Worm (Caenorhabditis elegans) whole organism, L4 larva: Measurements from ENCODE around the gene Y54G2A.37.

ENCODE experiments used
- D1046.2 ChIP-seq: fragments of 200-800 bp; sonication (Bioruptor generic); IDR thresholded peaks from 2 replicates; pipeline ENCODE4 v1.3.6; 2022; ENCODE audit warnings: missing genetic modification characterization, missing compliant biosample characterization
- F26F4.8 ChIP-seq: fragments of 200-800 bp; sonication (Bioruptor generic); conservative IDR thresholded peaks from 2 replicates; pipeline ENCODE4 v1.3.6; 2022; ENCODE audit warnings: missing genetic modification characterization, missing compliant biosample characterization
- T26A8.4 ChIP-seq: fragments of 200-800 bp; sonication (Bioruptor generic); IDR thresholded peaks from 2 replicates; pipeline ENCODE4 v1.3.6; 2022; ENCODE audit warnings: missing genetic modification characterization, missing compliant biosample characterization
- Y5F2A.4 ChIP-seq: fragments of 200-800 bp; sonication (Bioruptor generic); optimal IDR thresholded peaks from 2 replicates; lab custom pipeline; 2018; ENCODE audit warnings: mild to moderate bottlenecking, missing genetic modification characterization, missing compliant biosample characterization
- Y75B8A.6 ChIP-seq: fragments of 200-800 bp; sonication (Bioruptor generic); IDR thresholded peaks from 2 replicates; pipeline ENCODE4 v1.3.6; 2022; ENCODE audit warnings: missing genetic modification reagents, missing genetic modification characterization, missing compliant biosample characterization
- aha-1 ChIP-seq: fragments of 150-350 bp; peaks from one replicate; lab custom pipeline; 2014; ENCODE audit warnings: missing biosample characterization, missing genetic modification characterization
- ama-1 ChIP-seq: fragments of 150-350 bp; optimal IDR thresholded peaks from 2 replicates; lab custom pipeline; 2014; ENCODE audit warnings: inconsistent platforms, mixed read lengths
- arid-1 ChIP-seq: fragments of 200-800 bp; sonication (Bioruptor generic); conservative IDR thresholded peaks from 2 replicates; pipeline ENCODE4 v1.3.6; 2022; ENCODE audit warnings: missing genetic modification reagents, missing genetic modification characterization, missing compliant biosample characterization
- attf-4 ChIP-seq: sonication (generic microtip); optimal IDR thresholded peaks from 3 replicates; lab custom pipeline; 2017; ENCODE audit warnings: missing biosample characterization, missing genetic modification characterization
- ceh-32 ChIP-seq: sonication (generic microtip); optimal IDR thresholded peaks from 2 replicates; lab custom pipeline; 2016; ENCODE audit warnings: mild to moderate bottlenecking, missing genetic modification characterization, missing compliant biosample characterization; ENCODE audit not compliant: poor library complexity
- ces-1 ChIP-seq: fragments of 150-350 bp; sonication (generic microtip); optimal IDR thresholded peaks from 4 replicates; lab custom pipeline; 2014; ENCODE audit warnings: missing biosample characterization, missing genetic modification reagents, missing genetic modification characterization
- ctbp-1 ChIP-seq: fragments of 200-800 bp; sonication (Bioruptor generic); IDR thresholded peaks from 2 replicates; pipeline ENCODE4 v1.3.6; 2022; ENCODE audit warnings: missing genetic modification reagents, missing genetic modification characterization, missing compliant biosample characterization
- daf-12 ChIP-seq: fragments of 150-350 bp; optimal IDR thresholded peaks from 2 replicates; lab custom pipeline; 2014; ENCODE audit warnings: missing biosample characterization, missing genetic modification reagents, missing genetic modification characterization
- daf-16 ChIP-seq, 3 experiments: sonication (generic microtip); optimal IDR thresholded peaks; 2 replicates each; lab custom pipeline; 2016 to 2017; ENCODE audit warnings: missing genetic modification characterization in 3 of 3, missing genetic modification reagents in 3 of 3, mild to moderate bottlenecking in 2 of 3, missing compliant biosample characterization in 2 of 3, missing biosample characterization in 1 of 3, moderate library complexity in 1 of 3
- daf-19 ChIP-seq: fragments of 200-800 bp; sonication (Bioruptor generic); conservative IDR thresholded peaks from 2 replicates; pipeline ENCODE4 v1.3.6; 2022; ENCODE audit warnings: missing genetic modification characterization, missing compliant biosample characterization
- dmd-6 ChIP-seq: fragments of 200-800 bp; sonication (Bioruptor generic); IDR thresholded peaks from 2 replicates; pipeline ENCODE4 v1.3.6; 2022; ENCODE audit warnings: missing genetic modification reagents, missing genetic modification characterization, missing compliant biosample characterization
- dmd-8 ChIP-seq: fragments of 200-800 bp; sonication (Bioruptor generic); IDR thresholded peaks from 2 replicates; pipeline ENCODE4 v1.3.6; 2022; ENCODE audit warnings: missing genetic modification characterization, missing compliant biosample characterization
- dmd-9 ChIP-seq: fragments of 200-800 bp; sonication (Bioruptor generic); IDR thresholded peaks from 2 replicates; pipeline ENCODE4 v1.3.6; 2022; ENCODE audit warnings: missing genetic modification reagents, missing genetic modification characterization, missing compliant biosample characterization
- duxl-1 ChIP-seq: sonication (generic microtip); optimal IDR thresholded peaks from 2 replicates; lab custom pipeline; 2016; ENCODE audit warnings: mild to moderate bottlenecking, missing genetic modification characterization, moderate library complexity, missing compliant biosample characterization; ENCODE audit not compliant: poor library complexity
- egl-43 ChIP-seq: fragments of 200-800 bp; sonication (Bioruptor generic); IDR thresholded peaks from 2 replicates; pipeline ENCODE4 v1.3.6; 2022; ENCODE audit warnings: missing genetic modification reagents, missing genetic modification characterization, missing compliant biosample characterization
- gei-8 ChIP-seq: fragments of 200-800 bp; sonication (Bioruptor generic); optimal IDR thresholded peaks from 2 replicates; lab custom pipeline; 2018; ENCODE audit warnings: mild to moderate bottlenecking, missing genetic modification characterization, missing compliant biosample characterization
- hlh-11 ChIP-seq: fragments of 200-800 bp; sonication (Bioruptor generic); optimal IDR thresholded peaks from 2 replicates; lab custom pipeline; 2018; ENCODE audit warnings: mild to moderate bottlenecking, missing genetic modification characterization, missing compliant biosample characterization
- lin-13 ChIP-seq: fragments of 150-350 bp; optimal IDR thresholded peaks from 2 replicates; lab custom pipeline; 2014; ENCODE audit warnings: missing biosample characterization, missing genetic modification reagents, missing genetic modification characterization
- lin-29 ChIP-seq: fragments of 200-800 bp; sonication (Bioruptor generic); IDR thresholded peaks from 2 replicates; pipeline ENCODE4 v1.3.6; 2022; ENCODE audit warnings: missing genetic modification reagents, missing genetic modification characterization, missing compliant biosample characterization
- lin-38 ChIP-seq: fragments of 200-800 bp; sonication (Bioruptor generic); IDR thresholded peaks from 2 replicates; pipeline ENCODE4 v1.3.6; 2022; ENCODE audit warnings: missing genetic modification reagents, missing genetic modification characterization, missing compliant biosample characterization
- lsy-2 ChIP-seq, 2 experiments: fragments of 150-350 bp in 1 of 2; sonication (generic microtip) in 1 of 2; optimal IDR thresholded peaks; 2 replicates each; lab custom pipeline; 2014 to 2017; ENCODE audit warnings: missing biosample characterization in 2 of 2, missing genetic modification characterization in 2 of 2
- madf-5 ChIP-seq, 2 experiments: fragments of 200-800 bp; sonication (Bioruptor generic); IDR thresholded peaks; 2 replicates each; pipeline ENCODE4 v1.3.6; 2022; ENCODE audit warnings: missing compliant biosample characterization in 2 of 2, missing genetic modification characterization in 2 of 2
- madf-9 ChIP-seq: fragments of 200-800 bp; sonication (Bioruptor generic); conservative IDR thresholded peaks from 2 replicates; pipeline ENCODE4 v1.3.6; 2022; ENCODE audit warnings: missing genetic modification reagents, missing genetic modification characterization, missing compliant biosample characterization
- mdt-29 ChIP-seq: fragments of 200-800 bp; sonication (Bioruptor generic); IDR thresholded peaks from 2 replicates; pipeline ENCODE4 v1.3.6; 2022; ENCODE audit warnings: missing genetic modification reagents, missing genetic modification characterization, missing compliant biosample characterization
- mep-1 ChIP-seq: fragments of 150-350 bp; sonication (generic microtip); optimal IDR thresholded peaks from 3 replicates; lab custom pipeline; 2014; ENCODE audit warnings: missing biosample characterization, missing genetic modification characterization
- mes-2 ChIP-seq: sonication (generic microtip); optimal IDR thresholded peaks from 2 replicates; lab custom pipeline; 2016; ENCODE audit warnings: missing genotype, mild to moderate bottlenecking, missing genetic modification characterization, missing compliant biosample characterization; ENCODE audit not compliant: poor library complexity, severe bottlenecking
- nhr-102 ChIP-seq: sonication (generic microtip); optimal IDR thresholded peaks from 2 replicates; lab custom pipeline; 2016; ENCODE audit warnings: mild to moderate bottlenecking, missing genetic modification characterization, moderate library complexity, missing compliant biosample characterization
- nhr-42 ChIP-seq: fragments of 200-800 bp; sonication (Bioruptor generic); IDR thresholded peaks from 2 replicates; pipeline ENCODE4 v1.3.6; 2022; ENCODE audit warnings: missing genetic modification characterization, missing compliant biosample characterization
- nhr-48 ChIP-seq: sonication (generic microtip); optimal IDR thresholded peaks from 2 replicates; lab custom pipeline; 2016; ENCODE audit warnings: mild to moderate bottlenecking, missing genetic modification characterization, missing compliant biosample characterization
- pha-4 ChIP-seq, 2 experiments: fragments of 150-350 bp in 1 of 2; fragments of 200-800 bp in 1 of 2; sonication (Bioruptor generic) in 1 of 2; IDR thresholded peaks in 1 of 2; optimal IDR thresholded peaks in 1 of 2; 2 replicates each; pipeline versions ENCODE4 v1.3.6 to Lab custom; 2014 to 2022; ENCODE audit warnings: missing genetic modification characterization in 2 of 2, missing genetic modification reagents in 2 of 2, missing biosample characterization in 1 of 2, missing compliant biosample characterization in 1 of 2
- php-3 ChIP-seq: fragments of 200-800 bp; sonication (Bioruptor generic); IDR thresholded peaks from 2 replicates; pipeline ENCODE4 v1.3.6; 2022; ENCODE audit warnings: missing genetic modification reagents, missing genetic modification characterization, missing compliant biosample characterization
- saeg-2 ChIP-seq: fragments of 200-800 bp; sonication (Bioruptor generic); IDR thresholded peaks from 2 replicates; pipeline ENCODE4 v1.3.6; 2022; ENCODE audit warnings: missing genetic modification reagents, missing genetic modification characterization, missing compliant biosample characterization
- snpc-1.2 ChIP-seq: fragments of 200-800 bp; sonication (Bioruptor generic); IDR thresholded peaks from 2 replicates; pipeline ENCODE4 v1.3.6; 2022; ENCODE audit warnings: missing genetic modification reagents, missing genetic modification characterization, missing compliant biosample characterization
- spr-1 ChIP-seq: sonication (generic microtip); optimal IDR thresholded peaks from 2 replicates; lab custom pipeline; 2016; ENCODE audit warnings: mild to moderate bottlenecking, missing genetic modification characterization, missing compliant biosample characterization
- tra-1 ChIP-seq: fragments of 200-800 bp; sonication (Bioruptor generic); IDR thresholded peaks from 2 replicates; pipeline ENCODE4 v1.3.6; 2022; ENCODE audit warnings: missing genetic modification reagents, missing genetic modification characterization, missing compliant biosample characterization
- vab-7 ChIP-seq: fragments of 200-800 bp; sonication (Bioruptor generic); IDR thresholded peaks from 2 replicates; pipeline ENCODE4 v1.3.6; 2022; ENCODE audit warnings: missing genetic modification reagents, missing genetic modification characterization, missing compliant biosample characterization
- zag-1 ChIP-seq: fragments of 150-350 bp; optimal IDR thresholded peaks from 2 replicates; lab custom pipeline; 2014; ENCODE audit warnings: missing biosample characterization, missing genetic modification characterization
- zip-11 ChIP-seq: fragments of 200-800 bp; sonication (Bioruptor generic); IDR thresholded peaks from 2 replicates; pipeline ENCODE4 v1.3.6; 2022; ENCODE audit warnings: missing genetic modification characterization, missing compliant biosample characterization
- ztf-11 ChIP-seq: fragments of 150-350 bp; optimal IDR thresholded peaks from 2 replicates; lab custom pipeline; 2014; ENCODE audit warnings: missing biosample characterization, missing genetic modification characterization

The Y54G2A.37 gene

DNA sequence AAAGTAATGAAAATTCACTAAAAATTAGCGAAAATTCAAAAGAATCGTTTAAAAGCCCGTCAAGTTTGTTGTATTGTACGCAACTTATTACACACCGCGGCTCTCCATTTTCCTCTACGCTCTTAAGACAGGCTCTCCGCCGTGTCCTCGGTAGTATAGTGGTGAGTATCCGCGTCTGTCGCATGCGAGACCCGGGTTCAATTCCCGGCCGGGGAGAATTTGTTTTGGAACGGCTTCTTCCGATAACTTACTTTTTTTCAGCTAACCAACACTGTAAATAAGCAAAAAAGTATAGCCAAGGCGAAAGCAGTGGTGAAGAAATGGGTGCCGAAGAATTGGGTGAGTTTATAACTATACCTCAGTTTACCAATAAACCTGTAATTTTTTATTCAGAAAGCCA is 18.3 kb upstream of the Y54G2A.37 start (continued):
- TF ChIP-seq daf-12 (tag; lab: Kevin White, UChicago): no peak
- TF ChIP-seq hlh-11 (tag; lab: Kevin White, UChicago): peak; percentile 5
- no peak for TF ChIP-seq mdt-29 (GFP tag; lab: Robert Waterston, UW)
- peak; percentile 28 for TF ChIP-seq spr-1 (tag; lab: Kevin White, UChicago)
- no peak for TF ChIP-seq zag-1
- no peak for TF ChIP-seq nhr-48 (tag; lab: Kevin White, UChicago)
- TF ChIP-seq php-3: 0 out of 2 replicates have a peak, but pooled peaks have one; percentile 7
- TF ChIP-seq madf-5 (GFP tag; IDR thresholded peaks at IDR 0.05; lab: Robert Waterston, UW): 0 out of 4 replicates have a peak, but pooled peaks of 1 of the 2 experiments have one; percentile 51
- peak; percentile 52; the same call in 1 of the 2 replicates for TF ChIP-seq snpc-1.2 (GFP tag; lab: Robert Waterston, UW)
- TF ChIP-seq Y5F2A.4 (GFP tag; lab: Kevin White, UChicago): peak; percentile 48
- peak; percentile 54 for TF ChIP-seq mes-2 (tag; lab: Kevin White, UChicago)
- TF ChIP-seq vab-7 (GFP tag; lab: Robert Waterston, UW): peak; percentile 86
- TF ChIP-seq lin-38: peak; percentile 65
- peak; percentile 91 for TF ChIP-seq egl-43 (GFP tag; lab: Robert Waterston, UW)
- peak; percentile 28; the same call in 1 of the 2 replicates for TF ChIP-seq dmd-6
- TF ChIP-seq madf-9 (GFP tag; lab: Robert Waterston, UW): peak; percentile 68; the same call in 1 of the 2 replicates
- TF ChIP-seq tra-1 (GFP tag; lab: Robert Waterston, UW): 0 out of 2 replicates have a peak, but pooled peaks have one; percentile 33
- TF ChIP-seq aha-1 (tag; lab: Kevin White, UChicago): peak; percentile 95
- TF ChIP-seq Y75B8A.6 (GFP tag; lab: Robert Waterston, UW): 0 out of 2 replicates have a peak, but pooled peaks have one; percentile 25
- peak; percentile 61; the same call in 1 of the 2 replicates for TF ChIP-seq dmd-9
- no peak for TF ChIP-seq nhr-102 (tag; lab: Kevin White, UChicago)
- TF ChIP-seq ctbp-1 (GFP tag; lab: Robert Waterston, UW): peak; percentile 52; the same call in 1 of the 2 replicates
- TF ChIP-seq lsy-2 (tag; optimal IDR thresholded peaks at IDR 0.05; lab: Kevin White, UChicago): peak in 1 of 2 experiments; percentile 2

ce11 chrIV:2803652-2804051 is 16.9 kb upstream of the Y54G2A.37 start, which contains the start of gene Y54G2A.32:
Y54G2A.32 (plus strand) TSS chrIV:2803952.
- no peak for TF ChIP-seq dmd-6
- TF ChIP-seq duxl-1 (tag; lab: Kevin White, UChicago): no peak
- peak; percentile 61 for TF ChIP-seq aha-1 (tag; lab: Kevin White, UChicago)
- no peak for TF ChIP-seq ces-1 (GFP tag; lab: Kevin White, UChicago)

DNA sequence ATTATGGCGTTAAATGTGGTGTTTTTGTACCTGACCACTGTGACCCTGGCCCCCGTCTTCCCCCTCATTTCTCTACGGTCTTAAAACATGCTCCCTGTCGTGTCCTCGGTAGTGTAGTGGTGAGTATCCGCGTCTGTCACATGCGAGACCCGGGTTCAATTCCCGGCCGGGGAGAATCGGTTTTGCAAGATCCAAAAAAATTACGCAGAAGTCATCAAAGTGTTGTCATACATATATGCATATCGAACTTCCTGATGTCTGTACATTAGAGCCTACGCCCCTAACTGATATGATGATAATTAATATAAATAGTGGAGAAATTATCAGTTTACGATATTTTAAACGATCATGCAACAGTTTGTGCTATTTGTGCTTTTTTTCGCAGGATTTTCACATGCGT is 15.0 kb upstream of the Y54G2A.37 start, which contains the start of gene Y54G2A.45:
Y54G2A.45 (plus strand) TSS at position 333 of the 400 bp plus-strand sequence.
- TF ChIP-seq duxl-1 (tag; lab: Kevin White, UChicago) (peak; percentile 38), lin-13 (GFP tag; lab: Kevin White, UChicago) (peak; percentile 87), ztf-11 (no peak), daf-16 (GFP tag; optimal IDR thresholded peaks at IDR 0.05; lab: Kevin White, UChicago) (peak; percentile 60 to 78), daf-16 (tag; optimal IDR thresholded peaks at IDR 0.05; lab: Kevin White, UChicago) (peak; percentile 89), arid-1 (GFP tag; lab: Robert Waterston, UW) (peak; percentile 78), F26F4.8 (peak; percentile 90), dmd-8 (peak; percentile 77; the same call in 1 of the 2 replicates), zip-11 (GFP tag; lab: Robert Waterston, UW) (no peak), ama-1 (no peak), mep-1 (peak; percentile 78), D1046.2 (peak; percentile 88), T26A8.4 (peak; percentile 60), pha-4 (GFP tag; IDR thresholded peaks at IDR 0.05; lab: Robert Waterston, UW) (peak; percentile 80), pha-4 (tag; optimal IDR thresholded peaks at IDR 0.05; lab: Kevin White, UChicago) (no peak), saeg-2 (GFP tag; lab: Robert Waterston, UW) (peak; percentile 74; the same call in 1 of the 2 replicates), mes-2 (tag; lab: Kevin White, UChicago) (peak; percentile 77), daf-19 (GFP tag; lab: Robert Waterston, UW) (no peak), attf-4 (no peak), nhr-42 (peak; percentile 69; the same call in 1 of the 2 replicates), madf-5 (GFP tag; IDR thresholded peaks at IDR 0.05; lab: Robert Waterston, UW) (peak; percentile 47 to 76; a peak in 3 of 4 replicates), daf-12 (tag; lab: Kevin White, UChicago) (no peak), nhr-102 (tag; lab: Kevin White, UChicago) (peak; percentile 83), lin-29 (GFP tag; lab: Robert Waterston, UW) (no peak), ctbp-1 (GFP tag; lab: Robert Waterston, UW) (peak; percentile 74; the same call in 1 of the 2 replicates), ceh-32 (tag; lab: Kevin White, UChicago) (no peak), gei-8 (peak; percentile 91)
